Fruit fly (Drosophila melanogaster): Measurements from ENCODE around the gene CG12236.

CG12236 gene

dm6 chrX:5888933-5889332, 19.0 kb upstream of the CG12236 start (continued):
- TF ChIP-seq Max (GFP tag; optimal IDR thresholded peaks at IDR 0.05) (no peak), Lim3 (GFP tag; IDR thresholded peaks at IDR 0.05) (no peak), CG7372 (GFP tag; IDR thresholded peaks at IDR 0.05) (no peak), CG16813 (GFP tag; IDR thresholded peaks at IDR 0.05; ENCODE audit: partially characterized antibody) (no peak), phol (tag; optimal IDR thresholded peaks at IDR 0.05) (peak; percentile 17), sisA (GFP tag; IDR thresholded peaks at IDR 0.05) (peak; percentile 26; the same call in 1 of the 2 replicates), CG12236 (GFP tag; optimal IDR thresholded peaks at IDR 0.05) (no peak), CG9817 (tag; optimal IDR thresholded peaks at IDR 0.05) (peak; percentile 2), Dip2 (GFP tag; IDR thresholded peaks at IDR 0.05) (no peak), CG7987 (GFP tag; optimal IDR thresholded peaks at IDR 0.05) (no peak), Vsx1 (GFP tag; optimal IDR thresholded peaks at IDR 0.05) (no peak), CG9437 (GFP tag; optimal IDR thresholded peaks at IDR 0.05) (no peak), CG13424 (tag; optimal IDR thresholded peaks at IDR 0.05) (peak; percentile 36), CG2199 (GFP tag; IDR thresholded peaks at IDR 0.05) (peak; percentile 33; the same call in 1 of the 3 replicates), dan (GFP tag; IDR thresholded peaks at IDR 0.05) (no peak), Scr (GFP tag; IDR thresholded peaks at IDR 0.05; ENCODE audit: partially characterized antibody) (no peak), E2f1 (GFP tag; IDR thresholded peaks at IDR 0.05) (no peak), Asciz (GFP tag; optimal IDR thresholded peaks at IDR 0.05) (peak; percentile 1), Doc2 (GFP tag; IDR thresholded peaks at IDR 0.05) (no peak), Rfx (GFP tag; IDR thresholded peaks at IDR 0.05) (0 out of 2 replicates have a peak, but pooled peaks have one; percentile 22), CG7786 (GFP tag; optimal IDR thresholded peaks at IDR 0.05) (no peak), mld (GFP tag; IDR thresholded peaks at IDR 0.05; ENCODE audit: partially characterized antibody) (no peak), cg (GFP tag; optimal IDR thresholded peaks at IDR 0.05) (no peak), lab (GFP tag; optimal IDR thresholded peaks at IDR 0.05) (peak; percentile 35), Drgx (GFP tag; IDR thresholded peaks at IDR 0.05) (no peak), br (optimal IDR thresholded peaks at IDR 0.05) (no peak), CG6854 (GFP tag; optimal IDR thresholded peaks at IDR 0.05) (no peak), ewg (GFP tag; optimal IDR thresholded peaks at IDR 0.05) (peak; percentile 52), CG10543 (GFP tag; optimal IDR thresholded peaks at IDR 0.05) (no peak), ERR (GFP tag; optimal IDR thresholded peaks at IDR 0.05) (no peak), BtbVII (GFP tag; optimal IDR thresholded peaks at IDR 0.05) (no peak), amos (GFP tag; IDR thresholded peaks at IDR 0.05; ENCODE audit: partially characterized antibody) (no peak), Med (GFP tag) (peak; percentile 80), row (GFP tag; IDR thresholded peaks at IDR 0.05) (peak; percentile 80), Rx (GFP tag; IDR thresholded peaks at IDR 0.05) (no peak), CG15269 (tag; optimal IDR thresholded peaks at IDR 0.05) (peak; percentile 15), maf-S (GFP tag; optimal IDR thresholded peaks at IDR 0.05) (no peak), sens (GFP tag) (peak; percentile 91), HmgD (GFP tag; optimal IDR thresholded peaks at IDR 0.05) (no peak), ttk (GFP tag; IDR thresholded peaks at IDR 0.05) (no peak), prd (optimal IDR thresholded peaks at IDR 0.05) (no peak), prd (GFP tag; IDR thresholded peaks at IDR 0.05) (peak; percentile 42; the same call in 2 of the 3 replicates), sens-2 (GFP tag; IDR thresholded peaks at IDR 0.05) (no peak), Fer3 (tag; optimal IDR thresholded peaks at IDR 0.05) (no peak), gem (tag; optimal IDR thresholded peaks at IDR 0.05) (peak; percentile 47), bab2 (GFP tag; optimal IDR thresholded peaks at IDR 0.05) (peak; percentile 6), lilli (GFP tag; optimal IDR thresholded peaks at IDR 0.05) (no peak), jing (GFP tag; optimal IDR thresholded peaks at IDR 0.05) (no peak), Aef1 (GFP tag; IDR thresholded peaks at IDR 0.05) (no peak), CG12391 (tag; optimal IDR thresholded peaks at IDR 0.05) (peak; percentile 42), CG34376 (GFP tag; optimal IDR thresholded peaks at IDR 0.05) (no peak), dmrt11E (tag; optimal IDR thresholded peaks at IDR 0.05) (peak; percentile 41)

All from whole organism, embryonic.